Fruit fly (Drosophila melanogaster): ENCODE measurements around the gene tara.
A peak's percentile ranks its signal among the peaks of the same experiment; 100 is the strongest.

The tara gene

DNA sequence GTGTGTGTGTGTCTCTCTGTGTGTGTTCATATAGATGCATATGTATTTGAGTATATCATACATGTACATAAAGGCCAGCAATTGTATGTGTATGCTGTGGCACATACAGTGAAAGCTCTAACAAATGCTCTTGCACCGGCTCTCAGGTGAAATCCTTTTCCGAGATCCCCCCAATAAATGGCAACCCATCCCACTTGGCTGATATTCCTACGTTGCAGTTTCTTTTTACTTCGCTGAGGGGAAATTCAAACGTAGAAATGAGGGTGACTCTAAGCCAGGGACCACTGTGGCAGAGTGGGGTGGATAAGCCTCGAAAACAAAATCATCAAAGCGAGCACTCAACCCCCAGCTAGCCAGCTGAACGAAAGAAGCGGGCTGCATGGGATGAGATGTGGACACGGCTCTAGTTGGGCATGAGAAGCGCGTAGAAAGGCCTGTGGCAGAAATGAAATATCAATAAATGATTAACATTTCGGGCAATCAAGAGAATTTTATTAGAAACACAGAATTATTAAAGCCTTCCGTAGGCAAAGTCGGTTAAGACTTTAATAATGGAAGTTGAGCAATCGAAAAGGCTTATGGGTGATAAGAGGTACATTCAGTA, 3.0 kb upstream of the tara start (continued):
- TF ChIP-seq Trl (optimal IDR thresholded peaks at IDR 0.05) (peak in 1 of 2 experiments; percentile 17), Trl (GFP tag; optimal IDR thresholded peaks at IDR 0.05) (peak; percentile 100), Spps (tag; optimal IDR thresholded peaks at IDR 0.05) (peak; percentile 96), ato (GFP tag; IDR thresholded peaks at IDR 0.05; ENCODE audit: partially characterized antibody) (no peak), CG15696 (tag; optimal IDR thresholded peaks at IDR 0.05) (peak; percentile 92), CG17612 (GFP tag; IDR thresholded peaks at IDR 0.05) (peak; percentile 98), CG6689 (GFP tag; IDR thresholded peaks at IDR 0.05) (peak; percentile 99), Med (GFP tag) (peak; percentile 100), unpg (GFP tag; optimal IDR thresholded peaks at IDR 0.05) (peak; percentile 99), wor (GFP tag; IDR thresholded peaks at IDR 0.05) (peak; percentile 99), lbe (GFP tag; optimal IDR thresholded peaks at IDR 0.05) (peak; percentile 94), CG4404 (GFP tag; IDR thresholded peaks at IDR 0.05) (peak; percentile 99), NC2α (GFP tag; optimal IDR thresholded peaks at IDR 0.05) (peak; percentile 99), TFAM (GFP tag; optimal IDR thresholded peaks at IDR 0.05) (peak; percentile 96), jing (GFP tag; optimal IDR thresholded peaks at IDR 0.05) (peak; percentile 99), CG11093 (GFP tag; IDR thresholded peaks at IDR 0.05) (peak; percentile 100), CG4617 (GFP tag; optimal IDR thresholded peaks at IDR 0.05; ENCODE audit: borderline replicate concordance) (peak; percentile 99), CG13894 (tag; optimal IDR thresholded peaks at IDR 0.05) (peak; percentile 99), ham (GFP tag; IDR thresholded peaks at IDR 0.05) (peak; percentile 98), CG12219 (GFP tag; optimal IDR thresholded peaks at IDR 0.05) (peak; percentile 99), Nf-YC (tag; optimal IDR thresholded peaks at IDR 0.05) (peak; percentile 76)

DNA sequence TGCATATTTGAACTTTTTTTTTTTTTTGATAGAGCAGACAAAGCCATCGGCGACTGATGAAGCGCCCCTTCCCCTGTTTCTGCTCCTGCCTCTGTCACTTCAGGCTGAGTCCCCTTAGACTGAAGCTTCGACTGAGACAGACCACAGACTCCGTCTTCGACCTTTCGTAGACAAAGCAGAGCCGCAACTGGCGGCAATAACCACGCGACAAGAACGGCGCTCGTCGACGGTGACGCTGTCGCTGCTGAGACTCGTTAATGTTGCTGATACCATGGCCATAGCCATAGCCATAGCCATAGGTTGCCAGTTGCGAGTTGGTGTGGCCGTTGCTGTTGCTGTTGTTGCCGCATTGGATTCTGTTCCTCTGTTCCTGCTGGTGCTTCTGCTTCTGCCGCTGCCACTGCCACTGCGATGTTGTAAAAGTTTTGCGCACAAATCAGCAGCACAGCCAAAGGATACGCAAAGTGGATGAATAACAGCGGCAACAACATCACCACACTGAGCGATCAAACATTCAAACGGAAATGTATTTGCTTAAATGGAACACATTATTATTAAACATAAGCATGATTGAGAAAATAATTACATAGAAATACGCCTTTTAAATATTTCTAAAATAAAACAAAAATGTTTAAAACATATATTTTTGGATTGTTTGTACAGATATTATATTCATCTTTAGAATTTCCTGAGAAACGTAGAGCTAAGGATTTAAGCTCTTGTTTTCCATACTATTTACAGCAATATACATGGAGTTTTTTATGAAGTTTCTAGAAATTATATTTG, 2.0 kb upstream of the tara start:
- no peak for TF ChIP-seq Nf-YA (GFP tag; IDR thresholded peaks at IDR 0.05)
- peak; percentile 28 for TF ChIP-seq Hr3 (GFP tag; optimal IDR thresholded peaks at IDR 0.05)
- TF ChIP-seq Fer1 (GFP tag; optimal IDR thresholded peaks at IDR 0.05) = peak; percentile 55
- peak; percentile 38; the same call in 1 of the 2 replicates for TF ChIP-seq CG32772 (GFP tag; IDR thresholded peaks at IDR 0.05)
- no peak for TF ChIP-seq CG6272 (GFP tag; IDR thresholded peaks at IDR 0.05)
- peak; percentile 40 for TF ChIP-seq CG15514 (GFP tag; optimal IDR thresholded peaks at IDR 0.05)
- TF ChIP-seq CG1529 (GFP tag; optimal IDR thresholded peaks at IDR 0.05) = no peak
- TF ChIP-seq Hey (tag; optimal IDR thresholded peaks at IDR 0.05) = peak; percentile 46
- no peak for TF ChIP-seq CG12236 (GFP tag; optimal IDR thresholded peaks at IDR 0.05)
- peak; percentile 57 for TF ChIP-seq Sox102F (GFP tag; optimal IDR thresholded peaks at IDR 0.05)
- TF ChIP-seq ftz-f1 (GFP tag; optimal IDR thresholded peaks at IDR 0.05) = peak; percentile 44
- TF ChIP-seq CG2199 (GFP tag; IDR thresholded peaks at IDR 0.05) = peak; percentile 99
- TF ChIP-seq CG11398 (GFP tag; optimal IDR thresholded peaks at IDR 0.05) = no peak
- peak; percentile 30 for TF ChIP-seq PHDP (tag; optimal IDR thresholded peaks at IDR 0.05)
- no peak for TF ChIP-seq fd64A (GFP tag; optimal IDR thresholded peaks at IDR 0.05)
- 0 out of 2 replicates have a peak, but pooled peaks have one; percentile 7 for TF ChIP-seq ranshi (GFP tag; IDR thresholded peaks at IDR 0.05)
- TF ChIP-seq grau (tag; optimal IDR thresholded peaks at IDR 0.05) = peak; percentile 59
- TF ChIP-seq CG43689 (GFP tag; IDR thresholded peaks at IDR 0.05) = no peak
- TF ChIP-seq Xrp1 (GFP tag; IDR thresholded peaks at IDR 0.05) = peak; percentile 27; the same call in 1 of the 2 replicates
- peak; percentile 43; the same call in 1 of the 2 replicates for TF ChIP-seq CG11247 (GFP tag; IDR thresholded peaks at IDR 0.05)
- no peak for TF ChIP-seq hbn (GFP tag; IDR thresholded peaks at IDR 0.05; ENCODE audit: partially characterized antibody)
- peak; percentile 13 for TF ChIP-seq CG1602 (GFP tag; optimal IDR thresholded peaks at IDR 0.05)
- peak; percentile 51; the same call in 1 of the 3 replicates for TF ChIP-seq CG3726 (GFP tag; IDR thresholded peaks at IDR 0.05)
- no peak for TF ChIP-seq usp (GFP tag; optimal IDR thresholded peaks at IDR 0.05)
- peak; percentile 11 for TF ChIP-seq Hsf (GFP tag; optimal IDR thresholded peaks at IDR 0.05)
- TF ChIP-seq ase (GFP tag; IDR thresholded peaks at IDR 0.05) = no peak
- TF ChIP-seq sens (GFP tag) = peak; percentile 62
- peak; percentile 16 for TF ChIP-seq Fer3 (tag; optimal IDR thresholded peaks at IDR 0.05)
- no peak for TF ChIP-seq salm (tag; optimal IDR thresholded peaks at IDR 0.05)
